Fruit fly (Drosophila melanogaster): ENCODE results near the gene Mocs2A.
A peak's percentile ranks its signal among the peaks of the same experiment; 100 is the strongest.
"Not testable (repeated sequence)": the region's sequence is repeated elsewhere in the genome, so short reads cannot be mapped to it uniquely, and the experiment has no call there.

Gene Mocs2A

DNA sequence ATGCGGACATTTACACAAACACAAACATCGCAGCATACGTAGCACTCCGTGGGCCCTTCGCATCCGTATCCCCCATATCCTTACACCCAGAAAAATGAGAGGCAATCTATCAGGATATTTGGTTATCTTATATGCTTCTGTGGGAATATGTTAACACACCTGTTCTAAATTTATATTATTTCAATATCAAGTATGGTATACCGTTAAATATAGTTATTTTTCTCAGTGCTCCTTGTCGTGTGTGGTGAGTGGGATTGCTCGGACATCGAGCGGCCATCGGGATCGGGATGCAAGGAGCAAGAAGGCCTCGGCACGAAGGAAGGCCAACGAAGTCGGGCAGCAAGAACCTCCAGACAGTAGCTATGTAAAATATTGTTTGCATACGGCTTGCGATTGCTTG is 34.4 kb upstream of the Mocs2A start:
- no peak for TF ChIP-seq woc (GFP tag; optimal IDR thresholded peaks at IDR 0.05)
- TF ChIP-seq ey (GFP tag; optimal IDR thresholded peaks at IDR 0.05): no peak
- no peak for TF ChIP-seq Dfd (GFP tag; optimal IDR thresholded peaks at IDR 0.05)
- no peak for TF ChIP-seq Hr83 (GFP tag; optimal IDR thresholded peaks at IDR 0.05; ENCODE audit: poor library complexity, severe bottlenecking)
- no peak for TF ChIP-seq tai (GFP tag; optimal IDR thresholded peaks at IDR 0.05)
- no peak for TF ChIP-seq CG32264 (GFP tag; optimal IDR thresholded peaks at IDR 0.05)
- TF ChIP-seq Abd-B (GFP tag; optimal IDR thresholded peaks at IDR 0.05): no peak
- no peak for TF ChIP-seq Rel (GFP tag; optimal IDR thresholded peaks at IDR 0.05)
- no peak for TF ChIP-seq Rel (tag; optimal IDR thresholded peaks at IDR 0.05)

DNA sequence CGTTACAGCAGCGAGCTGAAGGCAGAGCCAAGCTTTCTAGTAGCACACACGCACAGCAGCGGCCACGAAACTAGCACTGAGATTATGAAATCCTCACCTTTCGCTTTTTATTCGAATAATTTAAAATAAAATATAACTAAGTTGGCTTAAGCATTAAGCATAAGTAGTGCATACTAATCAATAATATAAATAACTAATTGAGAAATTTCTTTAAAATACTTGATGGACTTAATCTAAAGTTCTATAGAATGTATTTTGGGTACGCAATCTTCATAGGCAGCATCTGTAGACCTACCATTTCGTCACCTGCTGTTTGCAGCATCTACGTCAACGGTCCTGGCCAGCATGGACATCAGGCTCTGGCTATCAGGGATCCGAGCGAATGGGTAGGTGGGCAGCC is 25.2 kb upstream of the Mocs2A start:
- TF ChIP-seq Hr78 (GFP tag; optimal IDR thresholded peaks at IDR 0.05) (no peak), dsf (GFP tag; optimal IDR thresholded peaks at IDR 0.05; ENCODE audit: borderline replicate concordance) (no peak), sv (GFP tag; optimal IDR thresholded peaks at IDR 0.05) (no peak), Hr83 (GFP tag; optimal IDR thresholded peaks at IDR 0.05; ENCODE audit: poor library complexity, severe bottlenecking) (no peak), woc (GFP tag; optimal IDR thresholded peaks at IDR 0.05) (no peak), Sp1 (GFP tag; optimal IDR thresholded peaks at IDR 0.05) (no peak), fru (GFP tag; optimal IDR thresholded peaks at IDR 0.05) (no peak), dmrt93B (GFP tag; optimal IDR thresholded peaks at IDR 0.05) (no peak), sage (GFP tag; optimal IDR thresholded peaks at IDR 0.05) (no peak), Abd-B (GFP tag; optimal IDR thresholded peaks at IDR 0.05) (no peak), OdsH (GFP tag; optimal IDR thresholded peaks at IDR 0.05) (no peak), tai (GFP tag; optimal IDR thresholded peaks at IDR 0.05) (no peak), ey (GFP tag; optimal IDR thresholded peaks at IDR 0.05) (no peak), lola (GFP tag; optimal IDR thresholded peaks at IDR 0.05) (no peak), dl (GFP tag; optimal IDR thresholded peaks at IDR 0.05; ENCODE audit: insufficient read depth in 1 of 2, partially characterized antibody in 2 of 2) (no peak), Rel (GFP tag; optimal IDR thresholded peaks at IDR 0.05) (no peak), Rel (tag; optimal IDR thresholded peaks at IDR 0.05) (no peak), foxo (GFP tag; optimal IDR thresholded peaks at IDR 0.05) (no peak), N (GFP tag; optimal IDR thresholded peaks at IDR 0.05) (no peak), h (GFP tag; optimal IDR thresholded peaks at IDR 0.05) (no peak)

- TF ChIP-seq h (GFP tag; optimal IDR thresholded peaks at IDR 0.05): no peak
- peak; percentile 37 to 73 for TF ChIP-seq dl (GFP tag; optimal IDR thresholded peaks at IDR 0.05; ENCODE audit: insufficient read depth in 1 of 2, partially characterized antibody in 2 of 2)
- peak; percentile 68 for TF ChIP-seq Dif (GFP tag; optimal IDR thresholded peaks at IDR 0.05; ENCODE audit: partially characterized antibody)
- peak; percentile 48 for TF ChIP-seq N (GFP tag; optimal IDR thresholded peaks at IDR 0.05)
Measured at dm6 chr3R:25137565-25138367, 10.6 kb upstream of the Mocs2A start, which contains the start of gene danr. TSS of gene danr (plus strand) at chr3R:25138072.

dm6 chr3R:25131042-25131441 is 3.9 kb upstream of the Mocs2A start, which contains the start of gene Bili:
TSS of gene Bili (plus strand) at chr3R:25131306.
- TF ChIP-seq foxo (GFP tag; optimal IDR thresholded peaks at IDR 0.05); Sp1 (GFP tag; optimal IDR thresholded peaks at IDR 0.05); pan (optimal IDR thresholded peaks at IDR 0.05): not testable (repeated sequence)

dm6 chr3R:25126823-25127222 is 336 bp downstream of the Mocs2A start:
- TF ChIP-seq Rel (GFP tag; optimal IDR thresholded peaks at IDR 0.05): no peak
- TF ChIP-seq Rel (tag; optimal IDR thresholded peaks at IDR 0.05): no peak
- no peak for TF ChIP-seq Mio (GFP tag; optimal IDR thresholded peaks at IDR 0.05)
- TF ChIP-seq sage (GFP tag; optimal IDR thresholded peaks at IDR 0.05): no peak
- TF ChIP-seq brk (GFP tag; optimal IDR thresholded peaks at IDR 0.05): no peak
- TF ChIP-seq Hr78 (GFP tag; optimal IDR thresholded peaks at IDR 0.05): no peak
- TF ChIP-seq jim (GFP tag; optimal IDR thresholded peaks at IDR 0.05): no peak
- TF ChIP-seq dsf (GFP tag; optimal IDR thresholded peaks at IDR 0.05; ENCODE audit: borderline replicate concordance): no peak

DNA sequence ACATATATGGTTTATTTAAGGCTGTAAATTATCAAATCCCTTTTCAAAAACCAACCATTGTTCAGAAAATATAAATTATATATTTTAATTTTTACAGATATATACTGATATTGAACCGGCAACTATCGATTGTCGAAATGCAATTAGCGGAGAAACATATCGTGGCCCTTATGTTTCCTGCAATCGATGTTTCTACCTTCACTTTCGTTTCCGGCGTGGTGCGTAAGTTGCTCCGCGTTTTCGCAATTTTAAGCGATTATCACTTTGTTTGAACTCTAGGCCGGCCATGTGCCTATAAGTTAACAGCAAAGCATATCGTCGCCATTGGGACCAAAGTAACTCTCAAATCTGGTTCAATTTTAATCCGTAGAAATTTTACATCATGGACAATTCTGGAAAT is 3.9 kb downstream of the Mocs2A start, which contains the start of gene vig2:
Gene vig2 (plus strand): TSS at position 112 of the 400 bp plus-strand sequence.
- TF ChIP-seq rgr (GFP tag; optimal IDR thresholded peaks at IDR 0.05): peak; percentile 61
- TF ChIP-seq CG9705 (GFP tag; optimal IDR thresholded peaks at IDR 0.05): peak; percentile 43
- TF ChIP-seq Sp1 (GFP tag; optimal IDR thresholded peaks at IDR 0.05): peak; percentile 26
- TF ChIP-seq HLH106 (tag; optimal IDR thresholded peaks at IDR 0.05): peak; percentile 33
- peak; percentile 68 for TF ChIP-seq Hr83 (GFP tag; optimal IDR thresholded peaks at IDR 0.05; ENCODE audit: poor library complexity, severe bottlenecking)
- peak; percentile 60 for TF ChIP-seq dmrt93B (GFP tag; optimal IDR thresholded peaks at IDR 0.05)
